Fruit fly (Drosophila melanogaster) ovary, adult (tissue): Measurements from ENCODE around the gene Ufl1.
A peak's percentile ranks its signal among the peaks of the same experiment; 100 is the strongest.

Source experiments
- CG17801 ChIP-seq: fragments of 200-800 bp; optimal IDR thresholded peaks from 2 replicates; lab custom pipeline; 2019; ENCODE audit warnings: missing biosample characterization, mild to moderate bottlenecking, missing genetic modification characterization, moderate library complexity; ENCODE audit not compliant: partially characterized antibody

Ufl1 gene

DNA sequence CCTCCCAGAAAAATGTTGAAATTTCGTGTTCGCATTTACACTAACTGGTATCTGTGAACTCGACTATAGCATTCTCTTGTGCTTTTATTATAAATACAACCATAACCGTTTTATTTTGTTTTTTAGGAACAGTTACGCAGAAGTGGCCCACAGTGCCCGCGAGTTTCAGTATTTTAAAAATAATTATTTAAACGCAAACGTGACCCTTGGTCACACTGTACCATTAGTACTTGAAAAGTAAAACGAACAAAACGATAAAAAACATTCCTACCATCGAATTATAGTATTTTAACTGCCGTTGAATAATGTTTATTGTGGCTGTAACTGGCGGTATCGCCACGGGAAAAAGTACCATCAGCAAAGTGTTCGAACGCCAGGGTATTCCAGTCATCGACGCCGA, 7.7 kb upstream of the Ufl1 start, which contains the start of gene Dpck:
Dpck (plus strand) TSS at position 211 of the 400 bp plus-strand sequence.
- peak; percentile 80 for TF ChIP-seq CG17801

DNA sequence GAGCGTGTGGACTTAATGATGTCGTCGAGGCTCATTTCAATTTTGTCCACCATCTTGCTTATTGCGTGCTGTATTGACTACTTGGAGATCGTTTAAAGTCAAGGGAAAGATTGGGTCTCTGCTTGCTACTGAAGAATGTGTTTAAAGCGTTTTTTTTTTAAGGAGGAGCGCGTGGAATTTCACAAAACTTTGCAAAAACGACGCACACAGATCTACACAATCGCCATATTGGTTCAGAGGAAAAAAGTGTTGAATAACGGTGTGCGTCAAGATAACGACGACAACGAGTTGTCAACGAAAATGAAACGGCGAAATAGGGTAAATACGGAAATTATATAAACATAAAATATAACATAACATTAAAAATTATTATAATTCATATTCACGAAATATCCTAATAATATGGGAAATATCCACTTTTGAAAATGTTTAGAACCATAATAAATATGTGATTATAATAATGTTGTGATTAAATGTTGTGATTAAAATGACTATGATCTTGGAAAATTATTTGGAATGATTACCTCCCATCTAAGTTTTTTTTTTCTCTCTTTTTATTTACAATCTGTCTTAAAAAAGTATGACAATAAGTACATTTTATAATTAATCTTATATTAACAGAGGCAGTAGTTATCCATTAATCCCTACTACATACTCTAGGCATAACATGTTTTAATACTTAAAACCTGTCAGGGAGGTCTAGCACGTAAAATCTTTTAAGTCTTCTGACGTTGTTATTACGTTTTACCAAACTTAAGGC, 6.1 kb upstream of the Ufl1 start, which contains the start of gene Ref1:
Ref1 (minus strand) TSS at position 231 of the 760 bp plus-strand sequence.
- TF ChIP-seq CG17801: no peak

DNA sequence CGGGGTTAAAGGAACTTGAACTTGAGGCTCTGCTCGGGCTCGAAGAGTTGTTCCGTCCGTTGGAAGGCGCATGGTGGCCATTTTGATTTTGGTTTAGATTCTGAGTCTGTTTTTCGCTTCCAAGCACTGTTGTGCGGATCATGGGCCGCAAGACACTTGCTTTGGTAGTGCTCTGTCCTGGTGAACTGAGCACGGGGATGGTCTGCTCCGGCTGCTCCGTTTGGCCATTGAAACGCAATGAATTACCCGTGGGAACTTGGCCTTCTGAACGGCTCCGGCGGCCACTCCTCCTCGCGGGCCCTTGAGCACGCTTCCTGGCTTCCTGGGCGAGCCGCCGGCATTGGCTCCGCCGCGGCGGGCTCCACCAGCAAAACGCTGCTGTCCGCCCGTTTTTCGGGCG, 5.5 kb upstream of the Ufl1 start:
- no peak for TF ChIP-seq CG17801

DNA sequence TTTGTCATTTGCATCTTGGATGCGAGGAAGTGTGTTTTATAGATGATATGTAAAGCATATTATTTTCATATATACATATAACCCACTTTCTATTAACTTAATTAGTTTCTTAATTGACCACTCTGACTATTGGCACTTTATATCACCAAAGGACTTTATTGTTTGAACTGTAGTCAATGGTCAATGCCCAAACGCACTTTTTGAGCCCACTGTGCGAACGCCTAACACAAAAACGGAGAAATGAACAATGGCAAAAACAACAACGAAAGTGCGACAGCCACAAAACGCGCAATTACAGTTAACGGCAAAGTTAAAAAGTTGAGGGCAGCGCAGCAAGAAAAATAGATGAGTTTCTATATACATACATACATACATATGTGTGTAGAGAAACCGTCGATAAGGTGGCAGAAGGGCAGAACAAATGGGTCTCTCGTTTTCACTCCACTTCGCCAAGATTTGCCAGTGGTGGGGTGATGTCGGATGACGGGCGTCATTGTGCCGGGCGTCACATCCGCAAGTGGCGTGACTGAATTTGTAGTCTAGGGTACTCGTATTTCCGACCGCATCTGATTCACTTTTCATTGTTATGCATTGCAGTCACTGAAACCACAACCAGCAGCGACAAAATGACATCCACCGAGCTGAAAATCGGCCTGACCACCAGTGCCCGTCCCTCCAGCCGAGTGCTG, 2.2 kb upstream of the Ufl1 start:
- peak; percentile 94 for TF ChIP-seq CG17801

DNA sequence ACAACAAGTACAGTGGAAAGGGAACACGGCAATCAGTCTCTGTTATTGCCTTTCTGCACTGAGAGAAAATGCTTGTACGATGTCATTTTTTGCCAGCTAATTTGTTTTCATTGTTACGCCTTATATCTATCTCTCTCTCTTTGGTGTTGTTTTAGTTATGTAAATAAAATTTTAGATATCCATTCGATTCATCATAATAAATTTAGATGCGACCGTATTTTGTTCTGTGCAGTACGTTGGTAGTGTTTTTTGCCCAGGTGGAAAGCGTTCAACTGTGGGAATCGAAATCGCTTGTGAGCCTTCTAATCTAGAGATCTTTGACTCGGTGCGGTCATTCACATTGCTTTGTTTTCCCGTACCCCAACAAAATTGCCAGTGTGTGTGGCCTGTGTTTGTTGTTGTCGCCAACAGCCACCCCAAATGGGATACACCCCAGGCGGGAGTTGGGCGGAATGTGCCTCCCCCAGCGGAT, 1.5 kb upstream of the Ufl1 start:
- TF ChIP-seq CG17801: peak; percentile 89

DNA sequence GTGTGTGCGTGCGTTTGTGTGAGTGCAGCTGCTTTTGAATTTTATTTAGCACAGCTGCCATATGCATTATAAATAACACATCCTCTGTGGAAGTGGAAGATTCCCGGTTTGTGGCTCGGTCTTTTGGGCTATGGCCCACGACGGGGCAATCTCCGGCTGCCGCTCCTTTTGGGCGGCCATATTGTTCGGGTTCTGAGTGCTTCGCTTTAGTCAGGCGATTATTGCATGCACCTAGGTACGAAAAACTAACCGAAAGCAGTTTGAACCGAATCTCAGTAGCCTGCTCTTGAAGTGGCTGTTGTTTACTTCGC, 818 bp upstream of the Ufl1 start:
- no peak for TF ChIP-seq CG17801

DNA sequence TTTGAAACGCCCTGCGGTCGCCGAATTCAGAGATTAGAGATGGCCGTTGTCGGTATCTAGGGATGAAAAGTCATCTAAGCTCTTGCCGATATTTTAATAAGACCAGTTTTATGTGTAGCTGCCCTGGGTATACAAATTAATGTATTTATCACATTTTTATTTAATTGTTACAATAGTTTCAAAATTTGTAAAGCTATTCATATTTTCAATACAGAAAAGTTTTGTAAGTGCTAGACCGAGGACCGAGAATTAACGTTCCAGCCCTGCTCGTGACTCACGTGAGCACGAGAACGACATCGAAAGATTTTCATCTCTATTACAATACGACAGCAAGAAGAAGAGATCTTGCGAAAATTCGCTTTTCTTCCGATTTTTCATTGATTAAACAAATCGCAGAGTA, 7.2 kb downstream of the Ufl1 start, which contains the start of the genes CG1105 and CG1965:
CG1105 (minus strand) TSS at position 45 of the 400 bp plus-strand sequence.
CG1965 (plus strand) TSS at position 310 of the 400 bp plus-strand sequence.
- peak; percentile 87 for TF ChIP-seq CG17801

DNA sequence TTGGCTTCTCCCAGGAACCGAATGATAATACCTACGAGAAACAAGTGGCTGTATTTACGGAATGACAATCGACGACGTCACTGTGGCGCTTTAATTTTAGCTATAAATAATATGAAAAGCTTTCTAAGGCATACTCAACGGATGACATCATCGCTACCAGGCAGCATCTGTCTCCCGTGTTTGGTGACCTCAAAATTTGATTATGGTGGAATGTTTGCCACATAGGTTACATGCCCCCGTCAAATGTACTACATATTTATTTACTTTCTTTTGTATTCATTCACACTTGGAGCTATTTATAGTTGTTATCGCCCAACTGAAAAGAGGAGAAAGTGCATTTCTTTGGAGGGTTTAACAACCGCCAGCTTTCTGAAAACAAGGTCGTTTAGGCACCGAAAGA, 8.0 kb downstream of the Ufl1 start:
- TF ChIP-seq CG17801: no peak

DNA sequence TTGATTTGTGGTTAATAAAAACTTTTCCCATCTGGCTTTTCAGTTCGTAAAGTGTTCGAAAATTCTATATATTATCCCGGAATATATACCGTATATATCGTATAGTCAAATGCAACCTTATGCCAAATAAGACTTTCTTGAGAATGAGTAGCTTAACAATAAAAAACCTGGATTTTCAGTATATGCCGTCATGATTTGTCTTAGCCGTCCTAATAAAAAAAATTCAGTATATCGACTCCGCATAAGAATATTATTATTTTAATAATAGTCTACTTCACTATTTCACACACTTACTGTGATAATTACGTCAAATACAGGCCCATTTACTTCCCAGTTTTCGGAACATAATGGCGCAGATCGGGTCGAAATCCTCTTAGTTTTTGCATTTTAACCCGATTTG, 12.4 kb downstream of the Ufl1 start, which contains the start of gene Mst84B:
Mst84B (plus strand) TSS at position 301 of the 400 bp plus-strand sequence.
- TF ChIP-seq CG17801: no peak

DNA sequence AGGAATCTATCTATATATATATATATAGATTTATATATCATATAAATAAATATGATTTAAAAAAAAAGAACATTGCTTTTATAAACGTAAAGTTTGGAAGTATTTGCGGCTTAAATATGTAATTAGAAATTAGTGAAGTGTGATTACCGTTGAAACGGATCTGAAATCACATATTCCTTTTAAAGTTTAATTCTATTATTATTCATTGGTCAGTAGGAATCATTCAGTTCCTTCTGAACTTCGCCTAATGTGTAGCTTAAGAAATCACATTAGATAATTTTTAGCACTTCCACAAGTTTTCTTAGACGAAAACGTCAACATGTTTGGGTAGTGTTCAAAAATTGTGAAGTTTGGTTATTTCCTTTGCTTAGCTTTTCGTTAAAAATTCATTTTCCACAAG, 13.8 kb downstream of the Ufl1 start, which contains the start of gene djl:
djl (plus strand) TSS at position 301 of the 400 bp plus-strand sequence.
- TF ChIP-seq CG17801: no peak

DNA sequence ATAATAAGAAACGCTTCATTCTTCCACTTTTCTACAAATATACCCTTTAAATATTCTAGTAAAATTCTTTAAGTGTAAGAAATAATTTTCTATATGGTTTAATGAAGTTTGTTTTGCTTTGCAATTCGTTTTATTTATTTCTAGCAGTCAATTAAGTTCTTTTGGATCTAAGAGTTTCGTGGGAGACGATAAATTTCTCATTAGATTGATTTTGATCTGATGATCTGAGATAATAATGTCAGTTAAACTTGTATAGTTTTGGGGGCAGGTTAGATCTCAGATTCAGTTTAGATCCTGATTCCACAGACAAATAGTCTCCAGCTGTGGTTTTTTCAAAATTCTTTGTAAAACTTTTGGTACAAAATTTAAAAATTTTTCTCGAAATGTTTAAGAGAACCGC, 15.2 kb downstream of the Ufl1 start, which contains the start of gene dj:
dj (plus strand) TSS at position 301 of the 400 bp plus-strand sequence.
- TF ChIP-seq CG17801: no peak

DNA sequence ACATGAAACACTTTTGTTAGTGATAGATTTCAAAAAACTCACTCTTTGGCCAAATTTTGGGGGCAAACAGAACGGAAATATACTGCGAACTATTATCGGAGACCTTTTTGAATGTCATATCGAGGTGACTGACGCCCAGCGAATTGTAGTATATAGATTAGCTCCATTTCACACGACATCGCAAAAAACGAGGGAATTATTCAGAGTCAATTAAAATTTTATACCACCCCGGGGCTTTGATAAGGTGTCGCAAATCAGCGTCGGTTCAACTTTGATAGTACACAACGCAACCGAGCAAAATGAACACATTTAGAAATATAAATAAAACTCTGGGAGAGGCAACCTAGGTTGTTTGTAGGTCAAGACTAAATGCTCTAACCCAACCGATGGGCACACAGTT, 16.2 kb downstream of the Ufl1 start:
- TF ChIP-seq CG17801: no peak

DNA sequence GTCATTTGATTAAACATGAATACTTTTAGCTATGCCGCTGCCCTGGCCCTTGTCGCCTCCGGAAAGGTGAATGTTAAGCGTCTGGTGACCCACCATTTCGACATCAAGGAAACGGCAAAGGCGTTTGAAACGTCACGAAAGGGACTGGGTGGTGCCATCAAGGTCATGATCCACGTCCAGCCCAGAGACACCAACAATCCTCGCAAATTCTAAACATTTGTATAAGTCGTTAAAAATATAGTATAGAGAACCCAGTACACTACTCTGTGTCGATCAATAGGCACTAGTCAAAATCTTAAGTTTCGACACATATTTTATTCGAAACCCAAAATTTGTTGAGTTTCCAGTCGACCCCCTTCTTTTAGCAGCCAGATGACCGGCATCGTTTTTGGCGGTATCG, 20.0 kb downstream of the Ufl1 start, which contains the start of gene CG1979:
CG1979 (plus strand) TSS at position 301 of the 400 bp plus-strand sequence.
- no peak for TF ChIP-seq CG17801

DNA sequence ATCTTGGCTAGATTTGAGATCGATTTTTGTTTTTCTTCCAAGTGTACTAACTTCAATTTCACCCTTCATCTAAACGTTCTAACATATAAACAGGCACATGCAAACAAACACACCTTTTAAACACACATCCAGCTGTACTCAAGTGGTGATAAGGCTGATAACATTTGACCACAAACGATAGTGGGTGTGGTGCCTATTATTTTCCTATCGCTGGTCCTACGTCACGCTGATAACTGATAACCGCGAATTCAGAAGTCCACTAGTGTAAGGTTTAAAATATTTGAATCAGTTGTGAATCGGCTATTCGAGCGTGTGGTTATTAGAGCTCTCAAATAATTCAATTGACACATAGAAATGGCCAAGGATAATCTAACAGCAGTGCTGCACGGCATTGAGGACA, 22.0 kb downstream of the Ufl1 start, which contains the start of gene Sodh1:
Sodh1 (plus strand) TSS at position 94 of the 400 bp plus-strand sequence.
- TF ChIP-seq CG17801: no peak

DNA sequence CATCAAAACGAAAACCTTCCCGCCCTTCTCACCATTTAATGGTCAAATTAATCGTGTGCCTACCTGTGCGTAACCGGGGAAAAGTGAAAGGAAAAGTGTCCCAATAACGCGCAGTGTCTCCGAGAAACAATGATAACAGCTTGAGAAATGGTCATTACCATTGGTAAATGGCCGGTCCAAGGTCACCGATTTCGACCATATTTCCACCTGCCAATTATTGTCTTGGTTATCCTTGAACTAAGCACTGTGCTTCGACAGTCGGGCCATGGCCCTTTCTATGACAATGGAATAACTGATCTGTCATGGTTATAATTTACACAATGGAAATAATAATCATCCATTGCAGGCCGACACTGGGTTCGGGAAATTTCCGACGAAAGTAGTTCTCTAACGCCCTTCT, 30.2 kb downstream of the Ufl1 start:
- TF ChIP-seq CG17801: no peak

DNA sequence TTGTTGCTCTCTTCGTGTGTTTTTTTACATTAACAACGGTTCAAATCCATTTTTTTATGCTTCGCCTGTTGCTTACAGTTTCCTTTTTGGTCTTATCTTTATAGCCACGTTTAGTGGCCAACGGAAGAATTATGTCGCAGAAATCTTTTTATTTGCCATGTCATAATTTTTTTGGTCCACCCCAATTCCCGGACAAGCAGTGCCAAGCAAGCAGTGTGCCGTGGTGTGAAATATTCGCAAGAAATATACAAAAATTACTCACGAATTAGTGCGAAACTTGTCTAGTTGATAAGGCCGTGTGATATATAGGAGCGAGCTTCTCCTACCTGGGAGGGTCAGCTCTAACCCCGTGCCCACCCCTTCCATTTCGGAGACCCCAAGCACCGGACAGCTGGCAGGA, 33.4 kb downstream of the Ufl1 start:
- TF ChIP-seq CG17801: no peak

DNA sequence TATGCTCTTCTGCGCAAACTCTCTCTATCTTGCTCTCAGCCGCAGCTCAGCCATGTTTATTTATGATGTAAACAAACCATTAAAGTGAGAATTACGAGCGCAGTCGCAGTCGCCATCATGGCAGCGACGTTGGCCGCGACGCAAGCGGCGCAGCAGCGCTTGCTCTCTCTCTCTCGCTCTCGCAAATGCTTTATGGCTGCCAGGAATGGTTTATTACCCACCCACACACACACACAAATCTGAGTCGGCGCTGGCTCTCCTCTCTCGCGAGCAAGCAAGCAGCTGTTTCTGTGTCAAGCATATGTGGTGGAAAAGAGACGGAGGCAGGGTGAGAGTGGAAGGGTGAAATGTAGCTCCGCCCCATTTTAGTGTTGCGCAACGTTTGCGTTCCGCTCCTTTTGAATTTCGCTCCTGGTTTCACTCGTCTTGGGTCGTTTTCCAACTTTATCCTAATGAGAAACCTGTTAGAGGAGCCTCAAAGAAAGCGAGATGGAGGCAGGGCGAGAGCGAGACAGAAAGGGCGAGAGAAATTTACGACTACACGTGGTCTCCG, 36.9 kb downstream of the Ufl1 start:
- no peak for TF ChIP-seq CG17801
